Fruit fly (Drosophila melanogaster): Measurements from ENCODE around the gene CG14787.

CG14787 gene

DNA sequence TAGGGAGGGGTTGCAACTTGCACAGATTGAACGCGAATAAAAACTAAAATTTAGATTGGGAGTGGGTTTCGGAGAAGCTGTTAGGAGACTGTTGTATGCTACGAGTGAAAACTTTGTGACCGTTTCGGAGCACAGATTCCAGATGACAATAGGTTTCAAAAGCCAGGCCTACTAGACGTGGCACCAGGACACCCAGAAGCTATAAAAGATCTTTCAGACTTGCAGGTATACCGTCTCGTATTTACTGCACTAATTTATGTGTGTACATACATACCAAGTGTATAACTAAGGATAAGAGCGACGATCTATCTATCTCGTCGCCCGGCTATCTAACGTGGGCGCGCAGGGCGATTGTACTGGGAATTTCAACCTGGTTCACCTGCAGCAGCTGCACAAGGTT is 4.5 kb downstream of the CG14787 start, which contains the start of gene CG14785:
TSS of gene CG14785 (minus strand) at position 101 of the 400 bp plus-strand sequence.
- TF ChIP-seq Pif1B (GFP tag; optimal IDR thresholded peaks at IDR 0.05) (no peak), rn (GFP tag; IDR thresholded peaks at IDR 0.05) (no peak), D1 (tag; optimal IDR thresholded peaks at IDR 0.05) (no peak), CG17806 (tag; optimal IDR thresholded peaks at IDR 0.05) (no peak), CG32121 (GFP tag; IDR thresholded peaks at IDR 0.05) (no peak), CG13204 (GFP tag; optimal IDR thresholded peaks at IDR 0.05) (no peak), CG10348 (GFP tag; IDR thresholded peaks at IDR 0.05) (no peak), CG34367 (tag; optimal IDR thresholded peaks at IDR 0.05) (no peak), CG8301 (tag; optimal IDR thresholded peaks at IDR 0.05) (no peak), Snoo (tag; optimal IDR thresholded peaks at IDR 0.05) (no peak), CG8159 (tag; optimal IDR thresholded peaks at IDR 0.05) (no peak), CG12605 (GFP tag; IDR thresholded peaks at IDR 0.05) (no peak)

DNA sequence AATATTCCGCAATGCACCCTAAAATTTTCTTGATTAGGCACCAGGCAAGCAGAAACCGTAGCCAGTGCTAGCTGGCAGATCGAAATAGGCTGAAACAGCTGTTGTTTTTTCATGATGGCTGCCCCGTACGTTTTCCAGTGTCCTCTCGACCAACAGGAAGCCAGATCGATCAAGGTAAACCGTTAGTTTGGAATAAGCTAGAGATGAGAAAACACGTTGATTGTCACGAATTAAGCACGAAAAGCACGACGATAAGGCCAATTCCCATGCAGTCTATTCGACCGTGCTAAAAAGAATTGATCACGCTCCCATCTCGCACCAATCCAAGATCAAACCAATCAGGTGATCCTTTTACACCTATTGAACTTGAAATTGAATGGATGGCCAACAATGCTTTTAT is 6.6 kb downstream of the CG14787 start:
- TF ChIP-seq CG34367 (tag; optimal IDR thresholded peaks at IDR 0.05): no peak
- TF ChIP-seq fd96Ca (GFP tag; IDR thresholded peaks at IDR 0.05): no peak
- TF ChIP-seq CG15710 (tag; optimal IDR thresholded peaks at IDR 0.05): no peak

DNA sequence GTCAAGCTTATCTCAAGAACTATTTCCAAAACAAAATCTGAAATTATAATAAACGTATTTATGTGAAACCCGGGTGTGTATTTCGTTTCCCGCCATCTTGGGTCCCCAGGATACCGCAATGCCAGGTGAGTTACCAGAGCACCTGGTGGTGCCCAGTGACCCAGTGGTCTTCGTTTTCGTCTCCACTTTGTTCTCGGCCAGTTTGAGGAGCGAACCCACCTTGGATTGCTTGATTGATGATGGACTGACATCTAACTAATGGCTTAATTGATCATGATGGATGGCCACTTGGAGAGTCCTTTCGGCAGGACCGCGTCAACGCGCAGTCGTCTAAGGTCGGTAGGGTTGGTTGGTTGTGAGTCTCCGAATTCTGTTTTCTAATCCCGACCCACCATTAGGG is 9.3 kb downstream of the CG14787 start, which contains the start of gene Gr2a:
TSS of gene Gr2a (plus strand) at position 301 of the 400 bp plus-strand sequence.
- TF ChIP-seq CG15710 (tag; optimal IDR thresholded peaks at IDR 0.05) (no peak), fd96Ca (GFP tag; IDR thresholded peaks at IDR 0.05) (no peak), CG12605 (GFP tag; IDR thresholded peaks at IDR 0.05) (no peak), Pif1A (GFP tag; optimal IDR thresholded peaks at IDR 0.05) (no peak), gl (tag; optimal IDR thresholded peaks at IDR 0.05) (no peak), CG32121 (GFP tag; IDR thresholded peaks at IDR 0.05) (no peak), CG13204 (GFP tag; optimal IDR thresholded peaks at IDR 0.05) (no peak), CG9948 (tag; optimal IDR thresholded peaks at IDR 0.05) (no peak), Pif1B (GFP tag; optimal IDR thresholded peaks at IDR 0.05) (no peak), CG14655 (GFP tag; optimal IDR thresholded peaks at IDR 0.05) (no peak), EcR (GFP tag; optimal IDR thresholded peaks at IDR 0.05) (no peak), CG34367 (tag; optimal IDR thresholded peaks at IDR 0.05) (no peak), CG8301 (tag; optimal IDR thresholded peaks at IDR 0.05) (no peak)

DNA sequence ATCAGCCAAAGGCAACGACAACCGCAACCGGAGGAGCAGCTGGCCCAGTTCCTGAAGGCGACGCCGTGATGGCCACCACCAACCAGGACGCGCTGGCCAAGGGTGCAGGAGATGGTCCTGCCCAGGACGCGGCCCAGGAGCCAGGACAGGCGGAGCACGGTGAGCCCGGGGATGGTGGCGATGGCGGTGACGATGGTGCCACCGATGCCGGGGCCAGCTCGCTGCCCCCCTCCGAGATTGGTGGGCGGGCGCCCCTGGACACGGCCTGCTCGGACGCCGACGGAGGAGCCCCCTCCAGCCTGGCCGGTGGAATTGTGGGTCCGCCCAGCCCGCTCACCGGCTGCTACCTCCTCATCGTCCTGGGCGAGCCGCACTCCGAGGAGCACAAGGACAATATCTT is 47.2 kb downstream of the CG14787 start:
- TF ChIP-seq fd96Ca (GFP tag; IDR thresholded peaks at IDR 0.05) (no peak), Snoo (tag; optimal IDR thresholded peaks at IDR 0.05) (no peak), CG34367 (tag; optimal IDR thresholded peaks at IDR 0.05) (no peak), CG17806 (tag; optimal IDR thresholded peaks at IDR 0.05) (no peak), gl (tag; optimal IDR thresholded peaks at IDR 0.05) (no peak), CG8159 (tag; optimal IDR thresholded peaks at IDR 0.05) (no peak), D1 (tag; optimal IDR thresholded peaks at IDR 0.05) (no peak), CG32121 (GFP tag; IDR thresholded peaks at IDR 0.05) (no peak), CG4496 (GFP tag; IDR thresholded peaks at IDR 0.05) (no peak), CG14655 (GFP tag; optimal IDR thresholded peaks at IDR 0.05) (no peak), rn (GFP tag; IDR thresholded peaks at IDR 0.05) (no peak), CG9948 (tag; optimal IDR thresholded peaks at IDR 0.05) (no peak), Pif1B (GFP tag; optimal IDR thresholded peaks at IDR 0.05) (no peak), CG12605 (GFP tag; IDR thresholded peaks at IDR 0.05) (no peak), CG10348 (GFP tag; IDR thresholded peaks at IDR 0.05) (no peak), CG13204 (GFP tag; optimal IDR thresholded peaks at IDR 0.05) (no peak), CG8301 (tag; optimal IDR thresholded peaks at IDR 0.05) (no peak), EcR (GFP tag; optimal IDR thresholded peaks at IDR 0.05) (no peak), Pif1A (GFP tag; optimal IDR thresholded peaks at IDR 0.05) (no peak), Ets98B (GFP tag; IDR thresholded peaks at IDR 0.05) (no peak)

DNA sequence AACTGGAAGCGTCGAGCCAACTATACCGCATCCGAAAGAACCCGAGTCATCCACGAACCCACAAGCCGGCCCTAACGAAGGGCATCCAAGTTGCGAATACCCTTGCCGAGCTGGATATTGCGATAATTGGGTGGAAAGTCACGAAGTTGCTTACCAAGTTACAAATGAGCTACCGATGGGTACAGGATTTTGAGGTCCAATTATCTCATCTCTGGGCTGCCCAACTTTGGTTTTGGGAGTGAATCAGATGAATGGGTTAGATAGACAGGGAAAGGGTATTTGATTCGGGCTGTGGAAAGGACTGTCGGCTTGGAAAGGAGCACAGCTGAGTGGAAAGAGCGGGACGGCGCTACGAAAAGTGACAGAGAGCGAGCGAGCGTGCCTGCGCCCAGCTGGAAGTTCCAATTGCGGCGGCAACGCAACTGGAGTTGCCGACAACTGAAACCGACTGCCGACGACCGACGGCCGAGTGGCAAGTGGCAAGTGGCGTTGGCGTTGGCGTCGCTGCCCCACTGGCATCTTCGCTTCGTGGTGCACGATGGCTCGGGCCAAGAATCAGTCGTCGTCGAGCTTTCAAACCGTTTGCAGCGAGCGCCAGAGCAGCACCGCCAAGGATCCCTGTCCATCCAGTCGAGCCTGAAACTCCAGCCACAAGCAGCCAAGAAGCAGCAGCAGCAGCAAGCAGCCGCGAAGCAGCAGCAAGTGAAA is 50.1 kb downstream of the CG14787 start:
- TF ChIP-seq CG32121 (GFP tag; IDR thresholded peaks at IDR 0.05) (no peak), D1 (tag; optimal IDR thresholded peaks at IDR 0.05) (no peak), CG10348 (GFP tag; IDR thresholded peaks at IDR 0.05) (no peak), CG12605 (GFP tag; IDR thresholded peaks at IDR 0.05) (no peak), CG4496 (GFP tag; IDR thresholded peaks at IDR 0.05) (0 out of 3 replicates have a peak, but pooled peaks have one; percentile 26), Snoo (tag; optimal IDR thresholded peaks at IDR 0.05) (no peak), CG15710 (tag; optimal IDR thresholded peaks at IDR 0.05) (peak; percentile 16), Pif1A (GFP tag; optimal IDR thresholded peaks at IDR 0.05) (no peak), EcR (GFP tag; optimal IDR thresholded peaks at IDR 0.05) (no peak), Ets98B (GFP tag; IDR thresholded peaks at IDR 0.05) (no peak), fd96Ca (GFP tag; IDR thresholded peaks at IDR 0.05) (0 out of 3 replicates have a peak, but pooled peaks have one; percentile 23), Pif1B (GFP tag; optimal IDR thresholded peaks at IDR 0.05) (no peak), rn (GFP tag; IDR thresholded peaks at IDR 0.05) (no peak), gl (tag; optimal IDR thresholded peaks at IDR 0.05) (no peak), CG8301 (tag; optimal IDR thresholded peaks at IDR 0.05) (peak; percentile 30), CG14655 (GFP tag; optimal IDR thresholded peaks at IDR 0.05) (peak; percentile 35), CG9948 (tag; optimal IDR thresholded peaks at IDR 0.05) (peak; percentile 42), CG34367 (tag; optimal IDR thresholded peaks at IDR 0.05) (peak; percentile 21), CG17806 (tag; optimal IDR thresholded peaks at IDR 0.05) (peak; percentile 27), CG13204 (GFP tag; optimal IDR thresholded peaks at IDR 0.05) (peak; percentile 71), CG8159 (tag; optimal IDR thresholded peaks at IDR 0.05) (peak; percentile 30)

Data from whole organism, pupa.